Worm (Caenorhabditis elegans): ENCODE measurements around the gene Y69H2.17.

DNA sequence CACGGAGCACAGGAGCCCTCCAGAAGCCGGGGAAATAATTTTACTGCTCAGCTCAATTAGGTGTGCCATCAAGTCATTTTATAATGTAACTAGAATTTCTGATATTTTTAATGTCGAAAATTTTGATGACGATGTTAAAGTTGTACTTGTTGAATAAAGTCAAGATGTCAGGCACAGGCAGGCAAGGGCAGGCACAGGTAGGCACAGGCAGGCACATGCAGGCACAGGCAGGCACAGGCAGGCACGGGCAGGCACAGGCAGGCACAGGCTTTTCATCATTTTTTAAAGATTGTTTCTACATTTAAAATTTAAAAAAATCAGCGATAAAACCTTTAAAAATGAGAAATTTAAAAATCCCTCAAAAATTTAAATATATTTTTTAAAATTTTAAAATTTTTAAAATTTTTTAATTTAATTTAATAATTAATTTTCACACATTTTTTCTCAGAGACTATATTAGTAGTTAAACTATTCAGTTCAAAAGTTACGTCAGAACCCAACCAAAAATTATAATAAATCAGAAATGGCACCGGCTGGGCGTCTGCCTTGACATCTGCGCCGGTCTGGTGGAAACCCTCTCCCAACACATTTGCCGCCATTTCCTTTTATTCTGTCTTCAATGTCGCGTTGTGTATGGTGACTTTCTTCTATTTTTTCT, 24.6 kb downstream of the Y69H2.17 start, which contains the start of gene Y17D7C.6:
- TF ChIP-seq ama-1 (optimal IDR thresholded peaks at IDR 0.05) (no peak), flt-1 (GFP tag; IDR thresholded peaks at IDR 0.05) (no peak; the same call in 1 of the 2 replicates), hmg-4 (GFP tag; optimal IDR thresholded peaks at IDR 0.05) (no peak), B0310.2 (tag; optimal IDR thresholded peaks at IDR 0.05) (no peak), scrt-1 (GFP tag; IDR thresholded peaks at IDR 0.05) (no peak), tra-4 (tag; optimal IDR thresholded peaks at IDR 0.05) (no peak), pes-1 (GFP tag; IDR thresholded peaks at IDR 0.05) (no peak)
